Fruit fly (Drosophila melanogaster) whole organism, embryonic: ENCODE measurements around the gene rdog.
A peak's percentile ranks its signal among the peaks of the same experiment; 100 is the strongest.

ENCODE experiments used
- Atf6 ChIP-seq: fragments of 200-800 bp; sonication (Bioruptor generic); IDR thresholded peaks from 2 replicates; pipeline ENCODE4 v1.3.6; 2022; ENCODE audit warnings: missing biosample characterization, missing genetic modification characterization
- CG1024 ChIP-seq: fragments of 200-800 bp; sonication (Bioruptor generic); IDR thresholded peaks from 2 replicates; pipeline ENCODE4 v1.3.6; 2022; ENCODE audit warnings: missing biosample characterization, missing genetic modification characterization
- CG10654 ChIP-seq: fragments of 200-800 bp; sonication (Bioruptor generic); optimal IDR thresholded peaks from 2 replicates; lab custom pipeline; 2016; ENCODE audit warnings: missing biosample characterization, missing genetic modification characterization
- CG11504 ChIP-seq: fragments of 200-800 bp; sonication (Bioruptor generic); optimal IDR thresholded peaks from 3 replicates; lab custom pipeline; 2019; ENCODE audit warnings: missing biosample characterization, mild to moderate bottlenecking, missing genetic modification characterization, moderate library complexity
- CG12299 ChIP-seq: fragments of 200-800 bp; sonication (Bioruptor generic); optimal IDR thresholded peaks from 2 replicates; lab custom pipeline; 2018; ENCODE audit warnings: missing biosample characterization, mild to moderate bottlenecking, missing genetic modification characterization
- CG13287 ChIP-seq: fragments of 200-800 bp; sonication (Bioruptor generic); IDR thresholded peaks from 2 replicates; pipeline ENCODE4 v1.3.6; 2022; ENCODE audit warnings: missing biosample characterization, missing genetic modification characterization; ENCODE audit not compliant: partially characterized antibody
- CG13424 ChIP-seq: fragments of 200-800 bp; sonication (Bioruptor generic); optimal IDR thresholded peaks from 2 replicates; lab custom pipeline; 2019; ENCODE audit warnings: missing biosample characterization, mild to moderate bottlenecking, missing genetic modification characterization, moderate library complexity
- CG13894 ChIP-seq: fragments of 200-800 bp; sonication (Bioruptor generic); optimal IDR thresholded peaks from 3 replicates; lab custom pipeline; 2018; ENCODE audit warnings: missing biosample characterization, mild to moderate bottlenecking, missing genetic modification characterization, moderate library complexity
- CG15696 ChIP-seq: fragments of 200-800 bp; sonication (Bioruptor generic); optimal IDR thresholded peaks from 2 replicates; lab custom pipeline; 2019; ENCODE audit warnings: missing biosample characterization, mild to moderate bottlenecking, missing genetic modification characterization, moderate library complexity
- CG1603 ChIP-seq: fragments of 200-800 bp; sonication (Bioruptor generic); optimal IDR thresholded peaks from 2 replicates; lab custom pipeline; 2019; ENCODE audit warnings: missing biosample characterization, mild to moderate bottlenecking, missing genetic modification characterization, moderate library complexity
- CG16863 ChIP-seq: fragments of 200-800 bp; sonication (Bioruptor generic); optimal IDR thresholded peaks from 3 replicates; lab custom pipeline; 2016; ENCODE audit warnings: missing biosample characterization, missing genetic modification characterization
- CG17912 ChIP-seq: fragments of 200-800 bp; sonication (Bioruptor generic); optimal IDR thresholded peaks from 2 replicates; lab custom pipeline; 2018; ENCODE audit warnings: missing biosample characterization, mild to moderate bottlenecking, missing genetic modification characterization
- CG1792 ChIP-seq: fragments of 200-800 bp; sonication (Bioruptor generic); optimal IDR thresholded peaks from 2 replicates; lab custom pipeline; 2016; ENCODE audit warnings: missing biosample characterization, missing genetic modification characterization
- CG2712 ChIP-seq: fragments of 200-800 bp; optimal IDR thresholded peaks from 3 replicates; lab custom pipeline; 2019; ENCODE audit warnings: missing biosample characterization, mild to moderate bottlenecking, missing genetic modification characterization, moderate library complexity
- CG2875 ChIP-seq: fragments of 200-800 bp; sonication (Bioruptor generic); optimal IDR thresholded peaks from 2 replicates; lab custom pipeline; 2017; ENCODE audit warnings: missing biosample characterization, mild to moderate bottlenecking, missing genetic modification characterization, missing genetic modification reagents
- CG31224 ChIP-seq: fragments of 200-800 bp; sonication (Bioruptor generic); IDR thresholded peaks from 2 replicates; pipeline ENCODE4 v1.3.6; 2022; ENCODE audit warnings: missing biosample characterization, missing genetic modification characterization
- CG31441 ChIP-seq: fragments of 200-800 bp; sonication (Bioruptor generic); IDR thresholded peaks from 2 replicates; pipeline ENCODE4 v1.3.6; 2022; ENCODE audit warnings: missing biosample characterization, missing genetic modification characterization
- CG6175 ChIP-seq: fragments of 200-800 bp; sonication (Bioruptor generic); IDR thresholded peaks from 3 replicates; pipeline ENCODE4 v1.3.6; 2022; ENCODE audit warnings: missing biosample characterization, missing genetic modification characterization
- CG7357 ChIP-seq: fragments of 200-800 bp; sonication (Bioruptor generic); IDR thresholded peaks from 3 replicates; pipeline ENCODE4 v1.3.6; 2022; ENCODE audit warnings: missing biosample characterization, missing genetic modification characterization
- CG7839 ChIP-seq: fragments of 200-800 bp; sonication (Bioruptor generic); optimal IDR thresholded peaks from 3 replicates; lab custom pipeline; 2018; ENCODE audit warnings: missing biosample characterization, mild to moderate bottlenecking, missing genetic modification characterization, moderate library complexity
- CG8388 ChIP-seq: fragments of 200-800 bp; sonication (Bioruptor generic); optimal IDR thresholded peaks from 2 replicates; lab custom pipeline; 2019; ENCODE audit warnings: missing biosample characterization, mild to moderate bottlenecking, missing genetic modification characterization, moderate library complexity
- CG8478 ChIP-seq: fragments of >200 bp; optimal IDR thresholded peaks from 2 replicates; lab custom pipeline; 2018
- CG9727 ChIP-seq: fragments of 200-800 bp; sonication (Bioruptor generic); optimal IDR thresholded peaks from 3 replicates; lab custom pipeline; 2017; ENCODE audit warnings: missing biosample characterization, mild to moderate bottlenecking, missing genetic modification characterization
- CG9797 ChIP-seq: fragments of 200-800 bp; sonication (Bioruptor generic); optimal IDR thresholded peaks from 3 replicates; lab custom pipeline; 2018; ENCODE audit warnings: missing biosample characterization, mild to moderate bottlenecking, missing genetic modification characterization
- Ets97D ChIP-seq: fragments of 200-800 bp; sonication (Bioruptor generic); optimal IDR thresholded peaks from 3 replicates; lab custom pipeline; 2016; ENCODE audit warnings: missing biosample characterization, missing genetic modification characterization
- HLH3B ChIP-seq: fragments of 200-800 bp; sonication (Bioruptor generic); IDR thresholded peaks from 2 replicates; pipeline ENCODE4 v1.3.6; 2022; ENCODE audit warnings: missing biosample characterization, missing genetic modification characterization
- Neu2 ChIP-seq: fragments of 200-800 bp; sonication (Bioruptor generic); optimal IDR thresholded peaks from 3 replicates; lab custom pipeline; 2016; ENCODE audit warnings: missing biosample characterization, missing genetic modification characterization, borderline replicate concordance
- Nf-YC ChIP-seq: fragments of 200-800 bp; optimal IDR thresholded peaks from 3 replicates; lab custom pipeline; 2019; ENCODE audit warnings: missing biosample characterization, mild to moderate bottlenecking, missing genetic modification characterization, moderate library complexity
- NfI ChIP-seq: fragments of 200-800 bp; sonication (Bioruptor generic); optimal IDR thresholded peaks from 3 replicates; lab custom pipeline; 2018; ENCODE audit warnings: missing biosample characterization, mild to moderate bottlenecking, missing genetic modification characterization, moderate library complexity
- Sin3A ChIP-seq: fragments of >200 bp; optimal IDR thresholded peaks from 2 replicates; lab custom pipeline; 2018
- Sox100B ChIP-seq: fragments of 200-800 bp; sonication (Bioruptor generic); optimal IDR thresholded peaks from 3 replicates; lab custom pipeline; 2018; ENCODE audit warnings: missing biosample characterization, mild to moderate bottlenecking, missing genetic modification characterization
- Sry-δ ChIP-seq: fragments of 200-800 bp; sonication (Bioruptor generic); optimal IDR thresholded peaks from 2 replicates; lab custom pipeline; 2016; ENCODE audit warnings: missing biosample characterization, missing genetic modification characterization
- ap ChIP-seq: fragments of 200-800 bp; sonication (Bioruptor generic); IDR thresholded peaks from 2 replicates; pipeline ENCODE4 v1.3.6; 2022; ENCODE audit warnings: missing biosample characterization, missing genetic modification characterization
- bab2 ChIP-seq: fragments of 200-800 bp; sonication (Bioruptor generic); optimal IDR thresholded peaks from 2 replicates; lab custom pipeline; 2016; ENCODE audit warnings: missing biosample characterization, missing genetic modification characterization
- chm ChIP-seq: fragments of 200-800 bp; sonication (Bioruptor generic); IDR thresholded peaks from 2 replicates; pipeline ENCODE4 v1.3.6; 2022; ENCODE audit warnings: missing biosample characterization, missing genetic modification characterization
- ci ChIP-seq: fragments of 200-800 bp; sonication (Bioruptor generic); IDR thresholded peaks from 3 replicates; pipeline ENCODE4 v1.3.6; 2022; ENCODE audit warnings: missing biosample characterization, missing genetic modification characterization
- dati ChIP-seq: fragments of 200-800 bp; sonication (Bioruptor generic); IDR thresholded peaks from 2 replicates; pipeline ENCODE4 v1.3.6; 2022; ENCODE audit warnings: missing biosample characterization, missing genetic modification characterization
- en ChIP-seq: fragments of 200-800 bp; sonication (Bioruptor generic); optimal IDR thresholded peaks from 2 replicates; lab custom pipeline; 2016; ENCODE audit warnings: missing biosample characterization, missing genetic modification characterization
- eve ChIP-seq, 2 experiments: fragments of >200 bp; optimal IDR thresholded peaks; 2 replicates each; lab custom pipeline; 2017; ENCODE audit warnings: missing biosample characterization in 2 of 2, missing genetic modification characterization in 2 of 2
- fd3F ChIP-seq: fragments of 200-800 bp; sonication (Bioruptor generic); optimal IDR thresholded peaks from 2 replicates; lab custom pipeline; 2018; ENCODE audit warnings: missing biosample characterization, mild to moderate bottlenecking, missing genetic modification characterization, moderate library complexity
- fu2 ChIP-seq: fragments of 200-800 bp; sonication (Bioruptor generic); optimal IDR thresholded peaks from 2 replicates; lab custom pipeline; 2016; ENCODE audit warnings: missing biosample characterization, missing genetic modification characterization
- grn ChIP-seq: fragments of 200-800 bp; sonication (Bioruptor generic); optimal IDR thresholded peaks from 3 replicates; lab custom pipeline; 2017; ENCODE audit warnings: missing biosample characterization, missing genetic modification characterization
- gsb-n ChIP-seq: fragments of 200-800 bp; sonication (Bioruptor generic); optimal IDR thresholded peaks from 3 replicates; lab custom pipeline; 2018; ENCODE audit warnings: missing biosample characterization, mild to moderate bottlenecking, missing genetic modification characterization
- gt ChIP-seq: fragments of 200-800 bp; sonication (Bioruptor generic); IDR thresholded peaks from 2 replicates; pipeline ENCODE4 v1.3.6; 2022; ENCODE audit warnings: missing biosample characterization, missing genetic modification characterization
- insv ChIP-seq, 2 experiments: fragments of 200-800 bp; sonication (Bioruptor generic); optimal IDR thresholded peaks; 3 replicates each; lab custom pipeline; 2016 to 2018; ENCODE audit warnings: missing biosample characterization in 2 of 2, missing genetic modification characterization in 2 of 2
- lola ChIP-seq, 3 experiments: fragments of >200 bp in 2 of 3; fragments of 200-800 bp in 1 of 3; sonication (Bioruptor generic) in 1 of 3; optimal IDR thresholded peaks; 2 replicates each; lab custom pipeline; 2017 to 2019; ENCODE audit warnings: missing biosample characterization in 3 of 3, missing genetic modification characterization in 3 of 3, mild to moderate bottlenecking in 1 of 3, moderate library complexity in 1 of 3
- maf-S ChIP-seq: fragments of 200-800 bp; sonication (Bioruptor generic); optimal IDR thresholded peaks from 2 replicates; lab custom pipeline; 2016; ENCODE audit warnings: missing biosample characterization, missing genetic modification characterization
- mld ChIP-seq: fragments of 200-800 bp; sonication (Bioruptor generic); IDR thresholded peaks from 3 replicates; pipeline ENCODE4 v1.3.6; 2022; ENCODE audit warnings: missing biosample characterization, missing genetic modification characterization; ENCODE audit not compliant: partially characterized antibody
- org-1 ChIP-seq: fragments of 200-800 bp; sonication (Bioruptor generic); optimal IDR thresholded peaks from 2 replicates; lab custom pipeline; 2017; ENCODE audit warnings: missing biosample characterization, missing genetic modification characterization
- sima ChIP-seq: fragments of 200-800 bp; sonication (Bioruptor generic); optimal IDR thresholded peaks from 2 replicates; lab custom pipeline; 2016; ENCODE audit warnings: missing biosample characterization, missing genetic modification characterization
- twi ChIP-seq: fragments of 200-800 bp; optimal IDR thresholded peaks from 2 replicates; lab custom pipeline; 2019; ENCODE audit warnings: missing biosample characterization, mild to moderate bottlenecking, missing genetic modification characterization, moderate library complexity
- yki ChIP-seq: fragments of >200 bp; optimal IDR thresholded peaks from 3 replicates; lab custom pipeline; 2018

The rdog gene

DNA sequence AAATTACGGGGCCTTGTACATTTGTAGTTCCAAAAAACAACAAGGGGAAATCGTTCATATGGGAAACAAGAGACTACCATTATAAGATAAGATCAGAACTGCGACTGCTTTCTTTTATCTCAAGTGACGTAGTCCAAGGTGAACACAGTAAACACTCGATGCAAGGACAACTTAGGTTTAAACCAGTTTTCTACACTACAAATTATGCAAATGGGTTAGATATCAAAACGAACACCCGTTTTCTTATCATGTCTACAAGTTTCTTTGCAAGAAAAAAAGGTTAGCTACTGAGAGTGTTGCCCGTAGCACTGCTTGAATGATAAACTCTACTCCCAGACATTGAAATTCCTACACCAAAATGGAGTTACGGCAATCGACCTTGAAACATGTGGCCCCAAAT, 33.8 kb upstream of the rdog start (continued):
- TF ChIP-seq ci = peak; percentile 81
- no peak for TF ChIP-seq sima (GFP tag; lab: Kevin White, UChicago)
- TF ChIP-seq CG31441 = no peak; the same call in 1 of the 2 replicates
- TF ChIP-seq en (GFP tag; lab: Kevin White, UChicago) = peak; percentile 18
- no peak for TF ChIP-seq Neu2 (GFP tag; lab: Kevin White, UChicago)
- TF ChIP-seq twi = peak; percentile 29
- no peak for TF ChIP-seq CG11504
- TF ChIP-seq chm (GFP tag; lab: Robert Waterston, UW) = peak; percentile 75
- TF ChIP-seq CG1603 = peak; percentile 86
- no peak for TF ChIP-seq CG8478 (lab: Kevin White, UChicago)
- no peak for TF ChIP-seq CG13287 (GFP tag; lab: Robert Waterston, UW)
- TF ChIP-seq fd3F = peak; percentile 27
- peak; percentile 24 for TF ChIP-seq Sox100B (GFP tag; lab: Kevin White, UChicago)
- TF ChIP-seq HLH3B = peak; percentile 76
- TF ChIP-seq CG17912 (GFP tag; lab: Kevin White, UChicago) = no peak
- TF ChIP-seq maf-S = peak; percentile 46
- TF ChIP-seq CG15696 (tag; lab: Kevin White, UChicago) = peak; percentile 7
- TF ChIP-seq CG9727 (GFP tag; lab: Kevin White, UChicago) = peak; percentile 45
- peak; percentile 81 for TF ChIP-seq grn
- no peak for TF ChIP-seq yki (lab: Kevin White, UChicago)
- TF ChIP-seq CG13424 (tag; lab: Kevin White, UChicago) = peak; percentile 53
- TF ChIP-seq NfI (GFP tag; lab: Kevin White, UChicago) = peak; percentile 58
- peak; percentile 63; the same call in 1 of the 3 replicates for TF ChIP-seq CG7357
- TF ChIP-seq gsb-n (tag; lab: Kevin White, UChicago) = no peak
- no peak for TF ChIP-seq insv (GFP tag; optimal IDR thresholded peaks at IDR 0.05; lab: Kevin White, UChicago)
- no peak for TF ChIP-seq Ets97D (GFP tag; lab: Kevin White, UChicago)
- TF ChIP-seq Sry-δ (GFP tag; lab: Kevin White, UChicago) = peak; percentile 14
- peak; percentile 77 for TF ChIP-seq CG7839 (tag; lab: Kevin White, UChicago)
- no peak for TF ChIP-seq CG9797 (GFP tag; lab: Kevin White, UChicago)
- TF ChIP-seq CG2875 (GFP tag; lab: Kevin White, UChicago) = peak; percentile 49
- peak; percentile 33; the same call in 1 of the 2 replicates for TF ChIP-seq ap
- TF ChIP-seq Sin3A (lab: Kevin White, UChicago) = no peak
- TF ChIP-seq CG10654 (GFP tag; lab: Kevin White, UChicago) = peak; percentile 2
- TF ChIP-seq CG2712 = peak; percentile 70
- no peak for TF ChIP-seq CG13894 (tag; lab: Kevin White, UChicago)
- no peak for TF ChIP-seq dati (GFP tag; lab: Robert Waterston, UW)
- 0 out of 2 replicates have a peak, but pooled peaks have one; percentile 36 for TF ChIP-seq CG31224 (GFP tag; lab: Robert Waterston, UW)
- no peak for TF ChIP-seq eve (GFP tag; optimal IDR thresholded peaks at IDR 0.05; lab: Kevin White, UChicago)
- 0 out of 3 replicates have a peak, but pooled peaks have one; percentile 52 for TF ChIP-seq CG6175 (GFP tag; lab: Robert Waterston, UW)
- TF ChIP-seq fu2 = no peak
- TF ChIP-seq org-1 (GFP tag; lab: Kevin White, UChicago) = peak; percentile 45
- TF ChIP-seq Atf6 (GFP tag; lab: Robert Waterston, UW) = peak; percentile 48; the same call in 1 of the 2 replicates
- peak; percentile 32 for TF ChIP-seq CG16863 (GFP tag; lab: Kevin White, UChicago)
- TF ChIP-seq gt (GFP tag; lab: Robert Waterston, UW) = peak; percentile 41; the same call in 1 of the 2 replicates
- peak; percentile 71 for TF ChIP-seq CG8388 (GFP tag; lab: Kevin White, UChicago)
- TF ChIP-seq mld = no peak
- TF ChIP-seq CG1792 (GFP tag; lab: Kevin White, UChicago) = no peak
- peak; percentile 68 for TF ChIP-seq CG1024 (GFP tag; lab: Robert Waterston, UW)
- peak; percentile 76 for TF ChIP-seq bab2 (GFP tag; lab: Kevin White, UChicago)
- no peak for TF ChIP-seq Nf-YC (tag; lab: Kevin White, UChicago)
- TF ChIP-seq lola (GFP tag; optimal IDR thresholded peaks at IDR 0.05; lab: Kevin White, UChicago) = peak in 1 of 3 experiments; percentile 34
- no peak for TF ChIP-seq CG12299 (tag; lab: Kevin White, UChicago)
